Worm (Caenorhabditis elegans) whole organism, midembryonic: ENCODE results near the gene C01G6.9.

Experiments used
- ref-1 ChIP-seq: fragments of 200-800 bp; sonication (Bioruptor generic); conservative IDR thresholded peaks from 2 replicates; pipeline ENCODE4 v1.3.6; 2022; ENCODE audit warnings: missing genetic modification reagents, missing genetic modification characterization, missing compliant biosample characterization
- ztf-29 ChIP-seq: fragments of 200-800 bp; sonication (Bioruptor generic); IDR thresholded peaks from 2 replicates; pipeline ENCODE4 v1.3.6; 2022; ENCODE audit warnings: missing genetic modification reagents, missing genetic modification characterization, missing compliant biosample characterization

DNA sequence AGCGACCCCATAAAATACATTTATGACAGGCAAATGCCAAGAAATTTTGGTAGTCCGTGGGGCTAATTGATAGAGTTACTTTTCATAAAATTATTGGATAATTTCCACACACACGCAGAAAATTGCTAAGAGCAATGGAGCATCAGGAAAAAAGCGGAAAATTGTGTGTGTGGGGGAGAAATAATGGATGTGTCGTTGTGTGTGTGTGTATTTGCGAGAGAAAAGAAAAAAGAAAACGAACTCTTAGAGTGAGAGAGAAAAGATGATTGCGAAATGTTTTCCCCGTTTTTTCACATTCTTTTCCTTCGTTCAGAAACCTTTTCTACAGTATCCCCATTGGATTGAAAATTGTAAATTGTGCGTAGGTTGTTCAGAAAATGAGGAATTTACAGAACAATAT, 14.0 kb downstream of the C01G6.9 start:
- TF ChIP-seq ref-1 (GFP tag; lab: Robert Waterston, UW) (no peak), ztf-29 (GFP tag; lab: Robert Waterston, UW) (no peak)
